Worm (Caenorhabditis elegans): ENCODE measurements around the gene C49G7.13.

Gene C49G7.13

ce11 chrV:4047541-4047940, 11.6 kb downstream of the C49G7.13 start, which contains the start of gene srh-169:
Gene srh-169 (plus strand): TSS chrV:4047841.
- TF ChIP-seq hmbx-1 (tag; optimal IDR thresholded peaks at IDR 0.05) (no peak), ceh-36 (tag; optimal IDR thresholded peaks at IDR 0.05) (no peak)

- no peak for TF ChIP-seq tbx-37 (GFP tag; conservative IDR thresholded peaks at IDR 0.05)
- no peak for TF ChIP-seq ets-7 (tag; optimal IDR thresholded peaks at IDR 0.05)
- TF ChIP-seq hmbx-1 (tag; optimal IDR thresholded peaks at IDR 0.05), result no peak
- no peak for TF ChIP-seq F13C5.2 (tag; optimal IDR thresholded peaks at IDR 0.05)
- no peak for TF ChIP-seq hnd-1 (tag; optimal IDR thresholded peaks at IDR 0.05)
- TF ChIP-seq ceh-36 (tag; optimal IDR thresholded peaks at IDR 0.05), result no peak
- no peak for TF ChIP-seq tra-4 (tag; optimal IDR thresholded peaks at IDR 0.05)
- no peak for TF ChIP-seq ceh-13 (GFP tag; optimal IDR thresholded peaks at IDR 0.05)
- TF ChIP-seq flt-1 (GFP tag; IDR thresholded peaks at IDR 0.05), result no peak
- TF ChIP-seq sea-1 (GFP tag; conservative IDR thresholded peaks at IDR 0.05), result no peak
- no peak for TF ChIP-seq scrt-1 (GFP tag; IDR thresholded peaks at IDR 0.05)
- no peak for TF ChIP-seq ama-1 (optimal IDR thresholded peaks at IDR 0.05)
- TF ChIP-seq hmg-4 (GFP tag; optimal IDR thresholded peaks at IDR 0.05), result no peak
- no peak for TF ChIP-seq pes-1 (GFP tag; IDR thresholded peaks at IDR 0.05)
- no peak for TF ChIP-seq aly-1 (tag; optimal IDR thresholded peaks at IDR 0.05)
- TF ChIP-seq tbx-11 (GFP tag; IDR thresholded peaks at IDR 0.05), result no peak
- no peak for TF ChIP-seq B0310.2 (tag; optimal IDR thresholded peaks at IDR 0.05)
Observed at ce11 chrV:4055025-4055424, 19.1 kb downstream of the C49G7.13 start, which contains the start of gene djr-1.2. Gene djr-1.2 (minus strand): TSS chrV:4055125.

ce11 chrV:4056203-4056602, 20.3 kb downstream of the C49G7.13 start:
- TF ChIP-seq ceh-13 (GFP tag; optimal IDR thresholded peaks at IDR 0.05) (no peak), flt-1 (GFP tag; IDR thresholded peaks at IDR 0.05) (no peak), hnd-1 (tag; optimal IDR thresholded peaks at IDR 0.05) (no peak), aly-1 (tag; optimal IDR thresholded peaks at IDR 0.05) (no peak), F13C5.2 (tag; optimal IDR thresholded peaks at IDR 0.05) (no peak)

- TF ChIP-seq ama-1 (optimal IDR thresholded peaks at IDR 0.05), result no peak
- no peak for TF ChIP-seq aly-1 (tag; optimal IDR thresholded peaks at IDR 0.05)
- no peak for TF ChIP-seq flt-1 (GFP tag; IDR thresholded peaks at IDR 0.05)
- TF ChIP-seq scrt-1 (GFP tag; IDR thresholded peaks at IDR 0.05), result no peak
- TF ChIP-seq ceh-13 (GFP tag; optimal IDR thresholded peaks at IDR 0.05), result no peak
- TF ChIP-seq hmbx-1 (tag; optimal IDR thresholded peaks at IDR 0.05), result no peak
- TF ChIP-seq hnd-1 (tag; optimal IDR thresholded peaks at IDR 0.05), result no peak
- TF ChIP-seq ceh-36 (tag; optimal IDR thresholded peaks at IDR 0.05), result no peak
- TF ChIP-seq pes-1 (GFP tag; IDR thresholded peaks at IDR 0.05), result no peak
- TF ChIP-seq tbx-37 (GFP tag; conservative IDR thresholded peaks at IDR 0.05), result no peak
- no peak for TF ChIP-seq ets-7 (tag; optimal IDR thresholded peaks at IDR 0.05)
- TF ChIP-seq hmg-4 (GFP tag; optimal IDR thresholded peaks at IDR 0.05), result no peak
- TF ChIP-seq tbx-11 (GFP tag; IDR thresholded peaks at IDR 0.05), result no peak
- no peak for TF ChIP-seq tra-4 (tag; optimal IDR thresholded peaks at IDR 0.05)
- TF ChIP-seq B0310.2 (tag; optimal IDR thresholded peaks at IDR 0.05), result no peak
- TF ChIP-seq sea-1 (GFP tag; conservative IDR thresholded peaks at IDR 0.05), result no peak
- TF ChIP-seq F13C5.2 (tag; optimal IDR thresholded peaks at IDR 0.05), result no peak
Observed at ce11 chrV:4073455-4073854, 37.5 kb downstream of the C49G7.13 start, which contains the start of gene otpl-2. Gene otpl-2 (plus strand): TSS chrV:4073755.

ce11 chrV:4080546-4080945, 44.6 kb downstream of the C49G7.13 start:
- TF ChIP-seq ets-7 (tag; optimal IDR thresholded peaks at IDR 0.05), result no peak
- no peak for TF ChIP-seq tbx-37 (GFP tag; conservative IDR thresholded peaks at IDR 0.05)
- no peak for TF ChIP-seq tbx-11 (GFP tag; IDR thresholded peaks at IDR 0.05)
- no peak for TF ChIP-seq sea-1 (GFP tag; conservative IDR thresholded peaks at IDR 0.05)
- TF ChIP-seq ceh-36 (tag; optimal IDR thresholded peaks at IDR 0.05), result no peak
- no peak for TF ChIP-seq ama-1 (optimal IDR thresholded peaks at IDR 0.05)
- TF ChIP-seq F13C5.2 (tag; optimal IDR thresholded peaks at IDR 0.05), result no peak
- TF ChIP-seq hnd-1 (tag; optimal IDR thresholded peaks at IDR 0.05), result no peak
- no peak for TF ChIP-seq hmbx-1 (tag; optimal IDR thresholded peaks at IDR 0.05)
- no peak for TF ChIP-seq B0310.2 (tag; optimal IDR thresholded peaks at IDR 0.05)
- TF ChIP-seq ceh-13 (GFP tag; optimal IDR thresholded peaks at IDR 0.05), result no peak
- TF ChIP-seq flt-1 (GFP tag; IDR thresholded peaks at IDR 0.05), result no peak
- TF ChIP-seq tra-4 (tag; optimal IDR thresholded peaks at IDR 0.05), result no peak
- no peak for TF ChIP-seq hmg-4 (GFP tag; optimal IDR thresholded peaks at IDR 0.05)
- no peak for TF ChIP-seq scrt-1 (GFP tag; IDR thresholded peaks at IDR 0.05)

- no peak for TF ChIP-seq tra-4 (tag; optimal IDR thresholded peaks at IDR 0.05)
- no peak for TF ChIP-seq ceh-36 (tag; optimal IDR thresholded peaks at IDR 0.05)
- no peak for TF ChIP-seq sea-1 (GFP tag; conservative IDR thresholded peaks at IDR 0.05)
- TF ChIP-seq pes-1 (GFP tag; IDR thresholded peaks at IDR 0.05), result no peak
- TF ChIP-seq scrt-1 (GFP tag; IDR thresholded peaks at IDR 0.05), result no peak
- no peak for TF ChIP-seq hmbx-1 (tag; optimal IDR thresholded peaks at IDR 0.05)
- no peak for TF ChIP-seq aly-1 (tag; optimal IDR thresholded peaks at IDR 0.05)
- TF ChIP-seq hmg-4 (GFP tag; optimal IDR thresholded peaks at IDR 0.05), result no peak
- no peak for TF ChIP-seq ets-7 (tag; optimal IDR thresholded peaks at IDR 0.05)
- TF ChIP-seq hnd-1 (tag; optimal IDR thresholded peaks at IDR 0.05), result no peak
- no peak for TF ChIP-seq tbx-37 (GFP tag; conservative IDR thresholded peaks at IDR 0.05)
- TF ChIP-seq ama-1 (optimal IDR thresholded peaks at IDR 0.05), result no peak
- TF ChIP-seq flt-1 (GFP tag; IDR thresholded peaks at IDR 0.05), result no peak
- TF ChIP-seq F13C5.2 (tag; optimal IDR thresholded peaks at IDR 0.05), result no peak
- TF ChIP-seq ceh-13 (GFP tag; optimal IDR thresholded peaks at IDR 0.05), result no peak
- TF ChIP-seq tbx-11 (GFP tag; IDR thresholded peaks at IDR 0.05), result no peak
- TF ChIP-seq B0310.2 (tag; optimal IDR thresholded peaks at IDR 0.05), result no peak
Observed at ce11 chrV:4081283-4081682, 45.4 kb downstream of the C49G7.13 start, which contains the start of gene srh-211. Gene srh-211 (minus strand): TSS chrV:4081383.

- TF ChIP-seq flt-1 (GFP tag; IDR thresholded peaks at IDR 0.05) (no peak), tbx-37 (GFP tag; conservative IDR thresholded peaks at IDR 0.05) (no peak), B0310.2 (tag; optimal IDR thresholded peaks at IDR 0.05) (no peak), ets-7 (tag; optimal IDR thresholded peaks at IDR 0.05) (no peak), ceh-36 (tag; optimal IDR thresholded peaks at IDR 0.05) (no peak), tra-4 (tag; optimal IDR thresholded peaks at IDR 0.05) (no peak), tbx-11 (GFP tag; IDR thresholded peaks at IDR 0.05) (no peak), hnd-1 (tag; optimal IDR thresholded peaks at IDR 0.05) (no peak), aly-1 (tag; optimal IDR thresholded peaks at IDR 0.05) (no peak), sea-1 (GFP tag; conservative IDR thresholded peaks at IDR 0.05) (no peak), hmg-4 (GFP tag; optimal IDR thresholded peaks at IDR 0.05) (no peak), F13C5.2 (tag; optimal IDR thresholded peaks at IDR 0.05) (no peak), pes-1 (GFP tag; IDR thresholded peaks at IDR 0.05) (no peak)
Observed at ce11 chrV:4082952-4083351, 47.0 kb downstream of the C49G7.13 start, which contains the start of gene F38H12.5. Gene F38H12.5 (minus strand): TSS chrV:4083052.
